Worm (Caenorhabditis elegans): ENCODE data around the gene T05A12.4.

- TF ChIP-seq ztf-29 (GFP tag; IDR thresholded peaks at IDR 0.05) = no peak
- no peak for TF ChIP-seq tab-1 (GFP tag; IDR thresholded peaks at IDR 0.05)
- no peak for TF ChIP-seq klf-2 (GFP tag; conservative IDR thresholded peaks at IDR 0.05)
- no peak for TF ChIP-seq cog-1 (tag; optimal IDR thresholded peaks at IDR 0.05)
- no peak for TF ChIP-seq flt-1 (GFP tag; IDR thresholded peaks at IDR 0.05)
- TF ChIP-seq ref-1 (GFP tag; conservative IDR thresholded peaks at IDR 0.05) = no peak
- no peak for TF ChIP-seq med-1 (GFP tag; optimal IDR thresholded peaks at IDR 0.05; ENCODE audit: insufficient read depth)
Observed at ce11 chrIV:6923070-6923469, 35.3 kb downstream of the T05A12.4 start, which contains the start of gene T22D1.1.

Data from whole organism, midembryonic.